Fruit fly (Drosophila melanogaster) whole organism, embryonic: ENCODE measurements around the gene Gmppb.

Source experiments
- Ada2b ChIP-seq: fragments of 200-800 bp; sonication (Bioruptor generic); IDR thresholded peaks from 2 replicates; pipeline ENCODE4 v1.3.6; 2022; ENCODE audit warnings: missing biosample characterization, missing genetic modification characterization
- CG13775 ChIP-seq: fragments of 200-800 bp; sonication (Bioruptor generic); optimal IDR thresholded peaks from 3 replicates; lab custom pipeline; 2017; ENCODE audit warnings: missing biosample characterization, mild to moderate bottlenecking, missing genetic modification characterization
- CG7357 ChIP-seq: fragments of 200-800 bp; sonication (Bioruptor generic); IDR thresholded peaks from 3 replicates; pipeline ENCODE4 v1.3.6; 2022; ENCODE audit warnings: missing biosample characterization, missing genetic modification characterization
- Doc2 ChIP-seq: fragments of 200-800 bp; sonication (Bioruptor generic); IDR thresholded peaks from 2 replicates; pipeline ENCODE4 v1.3.6; 2022; ENCODE audit warnings: missing biosample characterization, missing genetic modification characterization
- Fer3 ChIP-seq: fragments of 200-800 bp; sonication (Bioruptor generic); optimal IDR thresholded peaks from 2 replicates; lab custom pipeline; 2018; ENCODE audit warnings: missing biosample characterization, mild to moderate bottlenecking, missing genetic modification characterization, moderate library complexity
- Nf-YA ChIP-seq: fragments of 200-800 bp; sonication (Bioruptor generic); IDR thresholded peaks from 2 replicates; pipeline ENCODE4 v1.3.6; 2022; ENCODE audit warnings: missing biosample characterization, missing genetic modification characterization
- btn ChIP-seq: fragments of 200-800 bp; sonication (Bioruptor generic); optimal IDR thresholded peaks from 2 replicates; lab custom pipeline; 2016; ENCODE audit warnings: missing biosample characterization, missing genetic modification characterization
- corto ChIP-seq: fragments of 200-800 bp; sonication (Bioruptor generic); optimal IDR thresholded peaks from 2 replicates; lab custom pipeline; 2016; ENCODE audit warnings: missing biosample characterization, mild to moderate bottlenecking, missing genetic modification characterization, moderate library complexity
- dati ChIP-seq: fragments of 200-800 bp; sonication (Bioruptor generic); IDR thresholded peaks from 2 replicates; pipeline ENCODE4 v1.3.6; 2022; ENCODE audit warnings: missing biosample characterization, missing genetic modification characterization
- grn ChIP-seq: fragments of 200-800 bp; sonication (Bioruptor generic); optimal IDR thresholded peaks from 3 replicates; lab custom pipeline; 2017; ENCODE audit warnings: missing biosample characterization, missing genetic modification characterization
- klu ChIP-seq: fragments of 200-800 bp; sonication (Bioruptor generic); IDR thresholded peaks from 2 replicates; pipeline ENCODE4 v1.3.6; 2022; ENCODE audit warnings: missing biosample characterization, missing genetic modification characterization
- zf30C ChIP-seq: fragments of 200-800 bp; sonication (Bioruptor generic); optimal IDR thresholded peaks from 3 replicates; lab custom pipeline; 2018; ENCODE audit warnings: missing biosample characterization, mild to moderate bottlenecking, missing genetic modification characterization

- TF ChIP-seq zf30C (no peak), Fer3 (no peak), Nf-YA (GFP tag; lab: Robert Waterston, UW) (peak; percentile 100), CG13775 (GFP tag; lab: Kevin White, UChicago) (no peak), btn (GFP tag; lab: Kevin White, UChicago) (no peak), grn (no peak), klu (no peak), Ada2b (no peak), corto (no peak), dati (GFP tag; lab: Robert Waterston, UW) (no peak), CG7357 (GFP tag; lab: Robert Waterston, UW) (no peak), Doc2 (GFP tag; lab: Robert Waterston, UW) (no peak)
Observed at dm6 chr3R:4852373-4852860, 41.2 kb downstream of the Gmppb start, which contains the start of gene opa.
